Worm (Caenorhabditis elegans) whole organism, L1 larva: Measurements from ENCODE around the gene dsl-1.

Experiments
- C16A3.4 ChIP-seq: fragments of 150-350 bp; optimal IDR thresholded peaks from 2 replicates; lab custom pipeline; 2014; ENCODE audit warnings: missing biosample characterization, missing genetic modification characterization
- Y116A8C.19 ChIP-seq: sonication (generic microtip); optimal IDR thresholded peaks from 2 replicates; lab custom pipeline; 2016; ENCODE audit warnings: missing compliant biosample characterization, missing genetic modification characterization, borderline replicate concordance
- aha-1 ChIP-seq: fragments of 150-350 bp; optimal IDR thresholded peaks from 2 replicates; lab custom pipeline; 2014; ENCODE audit warnings: missing biosample characterization, missing genetic modification characterization
- alr-1 ChIP-seq: fragments of 200-800 bp; sonication (Bioruptor generic); optimal IDR thresholded peaks from 2 replicates; lab custom pipeline; 2018; ENCODE audit warnings: borderline replicate concordance, mild to moderate bottlenecking, missing genetic modification characterization, missing compliant biosample characterization
- aly-2 ChIP-seq: fragments of 150-350 bp; optimal IDR thresholded peaks from 2 replicates; lab custom pipeline; 2014; ENCODE audit warnings: missing biosample characterization, missing genetic modification characterization
- ama-1 ChIP-seq: fragments of 150-350 bp; optimal IDR thresholded peaks from 2 replicates; lab custom pipeline; 2014
- ceh-63 ChIP-seq: fragments of 200-800 bp; sonication (Bioruptor generic); optimal IDR thresholded peaks from 2 replicates; lab custom pipeline; 2018; ENCODE audit warnings: mild to moderate bottlenecking, missing genetic modification characterization, missing compliant biosample characterization
- ceh-82 ChIP-seq, 3 experiments: fragments of 150-350 bp in 1 of 3; sonication (generic microtip) in 2 of 3; optimal IDR thresholded peaks; 2 replicates each; lab custom pipeline; 2014 to 2017; ENCODE audit warnings: missing biosample characterization in 3 of 3, missing genetic modification characterization in 3 of 3
- ceh-88 ChIP-seq: fragments of 200-800 bp; sonication (Bioruptor generic); IDR thresholded peaks from 2 replicates; pipeline ENCODE4 v1.3.6; 2022; ENCODE audit warnings: missing genetic modification characterization, missing compliant biosample characterization
- ceh-90 ChIP-seq: sonication (generic microtip); optimal IDR thresholded peaks from 2 replicates; lab custom pipeline; 2016; ENCODE audit warnings: missing genetic modification characterization, missing compliant biosample characterization
- dpl-1 ChIP-seq, 3 experiments: fragments of 150-350 bp in 2 of 3; sonication (generic microtip) in 1 of 3; optimal IDR thresholded peaks; 2 replicates each; lab custom pipeline; 2014 to 2017; ENCODE audit warnings: missing biosample characterization in 3 of 3, missing genetic modification characterization in 3 of 3, missing genetic modification reagents in 3 of 3
- dsc-1 ChIP-seq: sonication (generic microtip); optimal IDR thresholded peaks from 2 replicates; lab custom pipeline; 2016; ENCODE audit warnings: mild to moderate bottlenecking, missing genetic modification characterization, missing compliant biosample characterization
- efl-1 ChIP-seq, 4 experiments: fragments of 150-350 bp; optimal IDR thresholded peaks in 3 of 4; peaks in 1 of 4; 1 replicate in 1 of 4; 2 replicates in 3 of 4; lab custom pipeline; 2014; ENCODE audit warnings: missing biosample characterization in 2 of 4, missing genetic modification characterization in 2 of 4, missing genetic modification reagents in 2 of 4
- efl-3 ChIP-seq: fragments of 200-800 bp; sonication (Bioruptor generic); optimal IDR thresholded peaks from 2 replicates; lab custom pipeline; 2018; ENCODE audit warnings: mild to moderate bottlenecking, missing genetic modification characterization, missing compliant biosample characterization
- egl-27 ChIP-seq, 2 experiments: fragments of 150-350 bp in 1 of 2; sonication (generic microtip); optimal IDR thresholded peaks; 3 replicates each; lab custom pipeline; 2017 to 2018; ENCODE audit warnings: missing biosample characterization in 2 of 2, missing genetic modification characterization in 2 of 2, missing genetic modification reagents in 2 of 2
- elt-3 ChIP-seq, 6 experiments: fragments of 150-350 bp in 1 of 6; sonication (generic microtip); optimal IDR thresholded peaks; 2 replicates each; lab custom pipeline; 2017 to 2018; ENCODE audit warnings: missing biosample characterization in 6 of 6, missing genetic modification characterization in 6 of 6, inconsistent platforms in 1 of 6
- fkh-10 ChIP-seq: sonication (generic microtip); optimal IDR thresholded peaks from 2 replicates; lab custom pipeline; 2017; ENCODE audit warnings: missing biosample characterization, missing genetic modification reagents, missing genetic modification characterization
- fkh-4 ChIP-seq: sonication (generic microtip); optimal IDR thresholded peaks from 2 replicates; lab custom pipeline; 2016; ENCODE audit warnings: missing compliant biosample characterization, missing genetic modification characterization, borderline replicate concordance
- fkh-8 ChIP-seq: sonication (generic microtip); optimal IDR thresholded peaks from 2 replicates; lab custom pipeline; 2016; ENCODE audit warnings: mild to moderate bottlenecking, missing genetic modification characterization, missing compliant biosample characterization
- hpl-2 ChIP-seq: fragments of 150-350 bp; optimal IDR thresholded peaks from 2 replicates; lab custom pipeline; 2014; ENCODE audit warnings: missing biosample characterization, missing genetic modification reagents, missing genetic modification characterization
- irx-1 ChIP-seq: sonication (generic microtip); optimal IDR thresholded peaks from 2 replicates; lab custom pipeline; 2016; ENCODE audit warnings: missing genetic modification characterization, missing compliant biosample characterization
- isw-1 ChIP-seq: fragments of 200-800 bp; sonication (Bioruptor generic); IDR thresholded peaks from 2 replicates; pipeline ENCODE4 v1.3.6; 2022; ENCODE audit warnings: missing genetic modification characterization, missing compliant biosample characterization
- jun-1 ChIP-seq: fragments of 150-350 bp; optimal IDR thresholded peaks from 2 replicates; lab custom pipeline; 2014; ENCODE audit warnings: missing biosample characterization, missing genetic modification reagents, missing genetic modification characterization
- lin-13 ChIP-seq: fragments of 150-350 bp; optimal IDR thresholded peaks from 2 replicates; lab custom pipeline; 2014; ENCODE audit warnings: missing biosample characterization, missing genetic modification reagents, missing genetic modification characterization
- lin-15B ChIP-seq: fragments of 150-350 bp; sonication (generic microtip); optimal IDR thresholded peaks from 3 replicates; lab custom pipeline; 2014; ENCODE audit warnings: missing biosample characterization, missing genetic modification characterization
- lin-35 ChIP-seq, 2 experiments: fragments of 150-350 bp; optimal IDR thresholded peaks; 2 replicates each; lab custom pipeline; 2014; ENCODE audit warnings: missing biosample characterization in 2 of 2, missing genetic modification characterization in 2 of 2, missing genetic modification reagents in 2 of 2
- lir-3 ChIP-seq: sonication (generic microtip); optimal IDR thresholded peaks from 2 replicates; lab custom pipeline; 2016; ENCODE audit warnings: mild to moderate bottlenecking, missing genetic modification characterization, moderate library complexity, missing compliant biosample characterization; ENCODE audit not compliant: poor library complexity
- lsy-2 ChIP-seq, 2 experiments: fragments of 150-350 bp; optimal IDR thresholded peaks; 2 replicates each; lab custom pipeline; 2014; ENCODE audit warnings: missing biosample characterization in 2 of 2, missing genetic modification characterization in 2 of 2
- mab-9 ChIP-seq: fragments of 200-800 bp; sonication (Bioruptor generic); IDR thresholded peaks from 2 replicates; pipeline ENCODE4 v1.3.6; 2022; ENCODE audit warnings: missing genetic modification reagents, missing genetic modification characterization, missing compliant biosample characterization
- nhr-11 ChIP-seq: fragments of 150-350 bp; optimal IDR thresholded peaks from 2 replicates; lab custom pipeline; 2014; ENCODE audit warnings: missing biosample characterization, missing genetic modification characterization
- nhr-28 ChIP-seq: fragments of 150-350 bp; optimal IDR thresholded peaks from 2 replicates; lab custom pipeline; 2014; ENCODE audit warnings: missing biosample characterization, missing genetic modification characterization
- nhr-71 ChIP-seq: sonication (generic microtip); optimal IDR thresholded peaks from 2 replicates; lab custom pipeline; 2016; ENCODE audit warnings: mild to moderate bottlenecking, missing genetic modification characterization, moderate library complexity, missing compliant biosample characterization
- nhr-76 ChIP-seq: sonication (generic microtip); optimal IDR thresholded peaks from 2 replicates; lab custom pipeline; 2017; ENCODE audit warnings: missing biosample characterization, missing genetic modification characterization
- nhr-77 ChIP-seq: fragments of 150-350 bp; optimal IDR thresholded peaks from 2 replicates; lab custom pipeline; 2014; ENCODE audit warnings: missing biosample characterization, missing genetic modification characterization
- nhr-84 ChIP-seq: sonication (generic microtip); optimal IDR thresholded peaks from 2 replicates; lab custom pipeline; 2017; ENCODE audit warnings: missing biosample characterization, missing genetic modification characterization
- nhr-90 ChIP-seq: sonication (generic microtip); optimal IDR thresholded peaks from 2 replicates; lab custom pipeline; 2016; ENCODE audit warnings: mild to moderate bottlenecking, missing genetic modification characterization, missing compliant biosample characterization; ENCODE audit not compliant: poor library complexity
- pax-3 ChIP-seq: fragments of 200-800 bp; sonication (Bioruptor generic); optimal IDR thresholded peaks from 2 replicates; lab custom pipeline; 2018; ENCODE audit warnings: mild to moderate bottlenecking, missing genetic modification characterization, moderate library complexity, missing compliant biosample characterization
- pqm-1 ChIP-seq: sonication (generic microtip); optimal IDR thresholded peaks from 3 replicates; lab custom pipeline; 2017; ENCODE audit warnings: missing biosample characterization, missing genetic modification characterization
- snu-23 ChIP-seq: sonication (generic microtip); optimal IDR thresholded peaks from 2 replicates; lab custom pipeline; 2016; ENCODE audit warnings: missing genetic modification characterization, missing compliant biosample characterization
- sox-4 ChIP-seq: sonication (generic microtip); optimal IDR thresholded peaks from 2 replicates; lab custom pipeline; 2016; ENCODE audit warnings: missing genetic modification characterization, missing compliant biosample characterization
- tbx-2 ChIP-seq: sonication (generic microtip); optimal IDR thresholded peaks from 2 replicates; lab custom pipeline; 2016; ENCODE audit warnings: missing genetic modification characterization, missing compliant biosample characterization
- unc-130 ChIP-seq: fragments of 150-350 bp; optimal IDR thresholded peaks from 2 replicates; lab custom pipeline; 2017; ENCODE audit warnings: missing biosample characterization, missing genetic modification characterization, inconsistent platforms
- unc-62 ChIP-seq: fragments of 150-350 bp; optimal IDR thresholded peaks from 2 replicates; lab custom pipeline; 2014; ENCODE audit warnings: missing biosample characterization, missing genetic modification reagents, missing genetic modification characterization
- vab-15 ChIP-seq: sonication (generic microtip); optimal IDR thresholded peaks from 2 replicates; lab custom pipeline; 2017; ENCODE audit warnings: missing genotype, mild to moderate bottlenecking, missing genetic modification characterization, missing compliant biosample characterization
- xbp-1 ChIP-seq: sonication (generic microtip); optimal IDR thresholded peaks from 2 replicates; lab custom pipeline; 2016; ENCODE audit warnings: missing genetic modification characterization, missing compliant biosample characterization
- zip-4 ChIP-seq: fragments of 200-800 bp; sonication (Bioruptor generic); optimal IDR thresholded peaks from 2 replicates; lab custom pipeline; 2018; ENCODE audit warnings: mild to moderate bottlenecking, missing genetic modification characterization, moderate library complexity, missing compliant biosample characterization
- ztf-4 ChIP-seq: fragments of 150-350 bp; optimal IDR thresholded peaks from 2 replicates; lab custom pipeline; 2014; ENCODE audit warnings: missing biosample characterization, missing genetic modification characterization

The dsl-1 gene

ce11 chrIV:1177683-1178082 lies 30.2 kb downstream of the dsl-1 start, which contains the start of gene Y104H12D.2 (continued):
- TF ChIP-seq zip-4: no peak
- no peak for TF ChIP-seq dsc-1
- no peak for TF ChIP-seq nhr-71 (tag; lab: Kevin White, UChicago)
- no peak for TF ChIP-seq vab-15 (tag; lab: Kevin White, UChicago)
- TF ChIP-seq ztf-4: no peak
- TF ChIP-seq jun-1 (tag; lab: Kevin White, UChicago): no peak
- peak; percentile 55 to 67 for TF ChIP-seq lsy-2 (tag; optimal IDR thresholded peaks at IDR 0.05; lab: Kevin White, UChicago)
- TF ChIP-seq pqm-1 (tag; lab: Kevin White, UChicago): no peak
- TF ChIP-seq lin-35 (GFP tag; optimal IDR thresholded peaks at IDR 0.05; lab: Kevin White, UChicago): peak; percentile 95 to 96
- no peak for TF ChIP-seq lir-3 (tag; lab: Kevin White, UChicago)
- TF ChIP-seq lin-15B (tag; lab: Kevin White, UChicago): no peak
- TF ChIP-seq ama-1: no peak
- TF ChIP-seq nhr-76 (tag; lab: Kevin White, UChicago): no peak
- peak; percentile 5; the same call in 1 of the 2 replicates for TF ChIP-seq isw-1 (GFP tag; lab: Robert Waterston, UW)
- TF ChIP-seq nhr-11 (tag; lab: Kevin White, UChicago): no peak
- no peak for TF ChIP-seq aha-1
- TF ChIP-seq efl-3 (GFP tag; lab: Kevin White, UChicago): no peak
- no peak for TF ChIP-seq nhr-90 (tag; lab: Kevin White, UChicago)
- TF ChIP-seq C16A3.4 (tag; lab: Kevin White, UChicago): no peak
- peak; percentile 60 for TF ChIP-seq snu-23 (GFP tag; lab: Kevin White, UChicago)
- peak; percentile 2 for TF ChIP-seq unc-130
- TF ChIP-seq ceh-63 (GFP tag; lab: Kevin White, UChicago): no peak
- TF ChIP-seq nhr-84 (tag; lab: Kevin White, UChicago): no peak
- no peak for TF ChIP-seq elt-3 (tag; optimal IDR thresholded peaks at IDR 0.05; lab: Kevin White, UChicago)
- TF ChIP-seq lin-13: peak; percentile 44
- peak; percentile 90 to 95 for TF ChIP-seq efl-1 (optimal IDR thresholded peaks at IDR 0.05; lab: Kevin White, UChicago)
- peak; percentile 95 to 99 for TF ChIP-seq efl-1 (GFP tag; optimal IDR thresholded peaks at IDR 0.05 in 1 of 2; lab: Kevin White, UChicago)
- TF ChIP-seq mab-9: no peak
- TF ChIP-seq irx-1: peak; percentile 19
- peak; percentile 88 to 95 (median 94) for TF ChIP-seq dpl-1 (GFP tag; optimal IDR thresholded peaks at IDR 0.05; lab: Kevin White, UChicago)
- TF ChIP-seq, all 84 proteins: peak for 20

ce11 chrIV:1176613-1177012 lies 31.3 kb downstream of the dsl-1 start:
- TF ChIP-seq ceh-90 (tag; lab: Kevin White, UChicago): no peak
- TF ChIP-seq elt-3 (tag; optimal IDR thresholded peaks at IDR 0.05; lab: Kevin White, UChicago): no peak
- no peak for TF ChIP-seq isw-1 (GFP tag; lab: Robert Waterston, UW)
- TF ChIP-seq tbx-2 (tag; lab: Kevin White, UChicago): no peak
- no peak for TF ChIP-seq efl-1 (optimal IDR thresholded peaks at IDR 0.05; lab: Kevin White, UChicago)
- no peak for TF ChIP-seq efl-1 (GFP tag; optimal IDR thresholded peaks at IDR 0.05 in 1 of 2; lab: Kevin White, UChicago)
- TF ChIP-seq xbp-1 (tag; lab: Kevin White, UChicago): no peak
- no peak for TF ChIP-seq fkh-10 (GFP tag; lab: Kevin White, UChicago)
- no peak for TF ChIP-seq pax-3
- TF ChIP-seq sox-4 (tag; lab: Kevin White, UChicago): no peak
- TF ChIP-seq pqm-1 (tag; lab: Kevin White, UChicago): no peak
- TF ChIP-seq, all 84 proteins: peak for 0

- TF ChIP-seq fkh-4 (tag; lab: Kevin White, UChicago): no peak
- TF ChIP-seq fkh-8 (tag; lab: Kevin White, UChicago): no peak
- no peak for TF ChIP-seq unc-130
- TF ChIP-seq unc-62 (GFP tag; lab: Kevin White, UChicago): no peak
- TF ChIP-seq alr-1: no peak
- TF ChIP-seq hpl-2 (GFP tag; lab: Kevin White, UChicago): no peak
- no peak for TF ChIP-seq egl-27 (tag; optimal IDR thresholded peaks at IDR 0.05; lab: Kevin White, UChicago)
- TF ChIP-seq efl-3 (GFP tag; lab: Kevin White, UChicago): no peak
- TF ChIP-seq Y116A8C.19 (tag; lab: Kevin White, UChicago): no peak
- TF ChIP-seq aly-2 (tag; lab: Kevin White, UChicago): no peak
- no peak for TF ChIP-seq ceh-90 (tag; lab: Kevin White, UChicago)
- TF ChIP-seq mab-9: no peak
- TF ChIP-seq ceh-88 (GFP tag; lab: Robert Waterston, UW): no peak
- no peak for TF ChIP-seq ceh-82 (tag; optimal IDR thresholded peaks at IDR 0.05; lab: Kevin White, UChicago)
- TF ChIP-seq nhr-28: no peak
- TF ChIP-seq pax-3: no peak
- no peak for TF ChIP-seq efl-1 (optimal IDR thresholded peaks at IDR 0.05; lab: Kevin White, UChicago)
- TF ChIP-seq efl-1 (GFP tag; optimal IDR thresholded peaks at IDR 0.05 in 1 of 2; lab: Kevin White, UChicago): no peak
- TF ChIP-seq nhr-77 (tag; lab: Kevin White, UChicago): no peak
- no peak for TF ChIP-seq sox-4 (tag; lab: Kevin White, UChicago)
- TF ChIP-seq vab-15 (tag; lab: Kevin White, UChicago): no peak
These were observed 33.5 kb downstream of the dsl-1 start for ce11 chrIV:1174411-1174810.
